Worm (Caenorhabditis elegans) whole organism, young adult: ENCODE data around the gene ZK177.12.

Experiments
- C17E4.6 ChIP-seq: fragments of 200-800 bp; sonication (Bioruptor generic); IDR thresholded peaks from 2 replicates; pipeline ENCODE4 v1.3.6; 2022; ENCODE audit warnings: missing genetic modification reagents, missing genetic modification characterization, missing compliant biosample characterization
- F22D6.2 ChIP-seq: sonication (generic microtip); optimal IDR thresholded peaks from 2 replicates; lab custom pipeline; 2016; ENCODE audit warnings: mild to moderate bottlenecking, missing genetic modification characterization, missing compliant biosample characterization
- aptf-2 ChIP-seq: fragments of 200-800 bp; sonication (Bioruptor generic); conservative IDR thresholded peaks from 2 replicates; pipeline ENCODE4 v1.3.6; 2022; ENCODE audit warnings: missing genetic modification reagents, missing genetic modification characterization, missing compliant biosample characterization
- ets-4 ChIP-seq: fragments of 200-800 bp; sonication (Bioruptor generic); optimal IDR thresholded peaks from 2 replicates; lab custom pipeline; 2018; ENCODE audit warnings: mild to moderate bottlenecking, missing genetic modification characterization, missing compliant biosample characterization
- fkh-3 ChIP-seq: sonication (generic microtip); optimal IDR thresholded peaks from 2 replicates; lab custom pipeline; 2016; ENCODE audit warnings: mild to moderate bottlenecking, missing genetic modification characterization, missing compliant biosample characterization
- hlh-12 ChIP-seq: sonication (generic microtip); optimal IDR thresholded peaks from 2 replicates; lab custom pipeline; 2016; ENCODE audit warnings: missing genetic modification characterization, missing compliant biosample characterization
- snpc-4 ChIP-seq, 5 experiments: fragments of 150-350 bp in 1 of 5; sonication (generic microtip) in 4 of 5; optimal IDR thresholded peaks; 2 replicates each; lab custom pipeline; 2014 to 2018; ENCODE audit warnings: missing genetic modification characterization in 5 of 5, missing biosample characterization in 3 of 5, antibody characterized with exemption in 2 of 5, mild to moderate bottlenecking in 2 of 5, missing compliant biosample characterization in 2 of 5, missing genotype in 2 of 5, moderate library complexity in 2 of 5, missing genetic modification reagents in 1 of 5
- unc-130 ChIP-seq: sonication (generic microtip); optimal IDR thresholded peaks from 2 replicates; lab custom pipeline; 2016; ENCODE audit warnings: missing genetic modification reagents, missing genetic modification characterization, missing compliant biosample characterization

ce11 chrII:5481982-5482381 lies 39.5 kb upstream of the ZK177.12 start, which contains the start of gene cal-8:
- no peak for TF ChIP-seq hlh-12 (tag; lab: Kevin White, UChicago)
- no peak for TF ChIP-seq aptf-2 (GFP tag; lab: Robert Waterston, UW)
- no peak for TF ChIP-seq unc-130 (GFP tag; lab: Kevin White, UChicago)
- no peak for TF ChIP-seq fkh-3 (tag; lab: Kevin White, UChicago)
- TF ChIP-seq snpc-4 (GFP tag; optimal IDR thresholded peaks at IDR 0.05; lab: Kevin White, UChicago), result no peak
- TF ChIP-seq snpc-4 (tag; optimal IDR thresholded peaks at IDR 0.05; lab: Kevin White, UChicago), result no peak
- no peak for TF ChIP-seq ets-4
- TF ChIP-seq C17E4.6 (GFP tag; lab: Robert Waterston, UW), result no peak
- no peak for TF ChIP-seq F22D6.2 (tag; lab: Kevin White, UChicago)
